Worm (Caenorhabditis elegans): ENCODE measurements around the gene acp-3.

acp-3 gene

ce11 chrII:8456681-8457389, 19.9 kb upstream of the acp-3 start (continued):
- TF ChIP-seq madf-6 (GFP tag; IDR thresholded peaks at IDR 0.05) (peak; percentile 94), mes-4 (tag; optimal IDR thresholded peaks at IDR 0.05) (no peak), ccch-3 (GFP tag; optimal IDR thresholded peaks at IDR 0.05) (no peak), F10E7.11 (tag; optimal IDR thresholded peaks at IDR 0.05) (no peak), dpff-1 (tag; optimal IDR thresholded peaks at IDR 0.05) (no peak), Y56A3A.18 (GFP tag; IDR thresholded peaks at IDR 0.05) (no peak), rec-8 (tag; optimal IDR thresholded peaks at IDR 0.05) (no peak), unc-130 (GFP tag; optimal IDR thresholded peaks at IDR 0.05) (no peak), hmg-1.2 (GFP tag; IDR thresholded peaks at IDR 0.05) (no peak), tbx-9 (tag; optimal IDR thresholded peaks at IDR 0.05; ENCODE audit: borderline replicate concordance) (no peak), attf-6 (GFP tag; IDR thresholded peaks at IDR 0.05) (no peak), C06A6.2 (GFP tag; conservative IDR thresholded peaks at IDR 0.05) (no peak), madf-8 (GFP tag; conservative IDR thresholded peaks at IDR 0.05) (peak; percentile 85), madf-3 (GFP tag; IDR thresholded peaks at IDR 0.05) (no peak), dpl-1 (GFP tag; optimal IDR thresholded peaks at IDR 0.05) (peak; percentile 76), F37B4.10 (GFP tag; IDR thresholded peaks at IDR 0.05) (no peak), snpc-3.4 (tag; optimal IDR thresholded peaks at IDR 0.05) (peak; percentile 74), ztf-26 (tag; optimal IDR thresholded peaks at IDR 0.05) (no peak), fkh-3 (tag; optimal IDR thresholded peaks at IDR 0.05) (no peak), F49E8.2 (tag; optimal IDR thresholded peaks at IDR 0.05; ENCODE audit: insufficient read depth) (peak; percentile 60), T26A5.8 (tag; optimal IDR thresholded peaks at IDR 0.05) (no peak), B0261.1 (tag; optimal IDR thresholded peaks at IDR 0.05) (no peak), pha-4 (tag; optimal IDR thresholded peaks at IDR 0.05) (no peak), F33H1.4 (GFP tag; IDR thresholded peaks at IDR 0.05) (peak; percentile 84)

ce11 chrII:8456094-8456493, 19.2 kb upstream of the acp-3 start, which contains the start of gene F22B5.6:
TSS of gene F22B5.6 (minus strand) at chrII:8456194.
- TF ChIP-seq fkh-3 (tag; optimal IDR thresholded peaks at IDR 0.05): no peak
- TF ChIP-seq ets-4 (GFP tag; optimal IDR thresholded peaks at IDR 0.05): no peak
- no peak for TF ChIP-seq lin-35 (GFP tag; optimal IDR thresholded peaks at IDR 0.05)
- TF ChIP-seq nfyb-1 (GFP tag; IDR thresholded peaks at IDR 0.05): no peak
- TF ChIP-seq dox-1 (GFP tag; IDR thresholded peaks at IDR 0.05): no peak
- no peak for TF ChIP-seq F52B5.7 (tag; optimal IDR thresholded peaks at IDR 0.05)
- TF ChIP-seq ceh-79 (tag; optimal IDR thresholded peaks at IDR 0.05): no peak
- TF ChIP-seq hlh-12 (tag; optimal IDR thresholded peaks at IDR 0.05): no peak
- TF ChIP-seq hsf-1 (GFP tag; IDR thresholded peaks at IDR 0.05): no peak
- TF ChIP-seq D2030.7 (GFP tag; IDR thresholded peaks at IDR 0.05): no peak
- TF ChIP-seq him-1 (tag; optimal IDR thresholded peaks at IDR 0.05): no peak
- no peak for TF ChIP-seq T26A5.8 (tag; optimal IDR thresholded peaks at IDR 0.05)
- no peak for TF ChIP-seq ztf-3 (GFP tag; optimal IDR thresholded peaks at IDR 0.05)
- no peak for TF ChIP-seq ceh-100 (GFP tag; IDR thresholded peaks at IDR 0.05)
- no peak for TF ChIP-seq mes-4 (tag; optimal IDR thresholded peaks at IDR 0.05)
- no peak for TF ChIP-seq ztf-26 (tag; optimal IDR thresholded peaks at IDR 0.05)
- TF ChIP-seq ceh-27 (GFP tag; optimal IDR thresholded peaks at IDR 0.05): no peak
- no peak for TF ChIP-seq hmg-20 (GFP tag; IDR thresholded peaks at IDR 0.05)
- TF ChIP-seq ZK185.1 (tag; optimal IDR thresholded peaks at IDR 0.05; ENCODE audit: poor library complexity, severe bottlenecking): no peak
- no peak for TF ChIP-seq pha-4 (tag; optimal IDR thresholded peaks at IDR 0.05)

Measured in whole organism, young adult.